Fruit fly (Drosophila melanogaster): ENCODE measurements around the gene CG6059.

The CG6059 gene

dm6 chr3R:27129580-27130385, 5.3 kb upstream of the CG6059 start:
- TF ChIP-seq sage (GFP tag; optimal IDR thresholded peaks at IDR 0.05) (peak; percentile 2), sv (GFP tag; optimal IDR thresholded peaks at IDR 0.05) (no peak), dl (GFP tag; optimal IDR thresholded peaks at IDR 0.05; ENCODE audit: insufficient read depth in 1 of 2, partially characterized antibody in 2 of 2) (no peak), GATAd (GFP tag; optimal IDR thresholded peaks at IDR 0.05) (no peak), Myc (optimal IDR thresholded peaks at IDR 0.05) (no peak), N (GFP tag; optimal IDR thresholded peaks at IDR 0.05) (no peak), Jra (GFP tag; optimal IDR thresholded peaks at IDR 0.05) (peak; percentile 66), Hnf4 (GFP tag; optimal IDR thresholded peaks at IDR 0.05) (peak; percentile 31), rgr (GFP tag; optimal IDR thresholded peaks at IDR 0.05) (peak; percentile 64), dsf (GFP tag; optimal IDR thresholded peaks at IDR 0.05; ENCODE audit: borderline replicate concordance) (no peak), Sp1 (GFP tag; optimal IDR thresholded peaks at IDR 0.05) (peak; percentile 60), CG32264 (GFP tag; optimal IDR thresholded peaks at IDR 0.05) (peak; percentile 16), tai (GFP tag; optimal IDR thresholded peaks at IDR 0.05) (no peak), dmrt93B (GFP tag; optimal IDR thresholded peaks at IDR 0.05) (peak; percentile 29), Hr83 (GFP tag; optimal IDR thresholded peaks at IDR 0.05; ENCODE audit: poor library complexity, severe bottlenecking) (peak; percentile 82), Abd-B (GFP tag; optimal IDR thresholded peaks at IDR 0.05) (no peak), fru (GFP tag; optimal IDR thresholded peaks at IDR 0.05) (peak; percentile 75), pan (optimal IDR thresholded peaks at IDR 0.05) (no peak), foxo (GFP tag; optimal IDR thresholded peaks at IDR 0.05) (peak in 1 of 2 experiments; percentile 75), h (GFP tag; optimal IDR thresholded peaks at IDR 0.05) (peak; percentile 79), woc (GFP tag; optimal IDR thresholded peaks at IDR 0.05) (peak; percentile 62), br (GFP tag; optimal IDR thresholded peaks at IDR 0.05) (peak; percentile 61), Vsx2 (GFP tag; optimal IDR thresholded peaks at IDR 0.05; ENCODE audit: partially characterized antibody) (peak; percentile 30), jim (GFP tag; optimal IDR thresholded peaks at IDR 0.05) (peak; percentile 82), ey (GFP tag; optimal IDR thresholded peaks at IDR 0.05) (peak; percentile 65), usp (GFP tag; optimal IDR thresholded peaks at IDR 0.05) (no peak), psq (GFP tag; optimal IDR thresholded peaks at IDR 0.05) (peak; percentile 73), OdsH (GFP tag; optimal IDR thresholded peaks at IDR 0.05) (peak; percentile 60), Rel (GFP tag; optimal IDR thresholded peaks at IDR 0.05) (peak; percentile 82), Rel (tag; optimal IDR thresholded peaks at IDR 0.05) (peak; percentile 62), HLH106 (tag; optimal IDR thresholded peaks at IDR 0.05) (peak; percentile 66), Dif (GFP tag; optimal IDR thresholded peaks at IDR 0.05; ENCODE audit: partially characterized antibody) (peak; percentile 23), Dfd (GFP tag; optimal IDR thresholded peaks at IDR 0.05) (no peak)

dm6 chr3R:27128723-27129122, 4.2 kb upstream of the CG6059 start:
- TF ChIP-seq h (GFP tag; optimal IDR thresholded peaks at IDR 0.05) (peak; percentile 17), Rel (GFP tag; optimal IDR thresholded peaks at IDR 0.05) (no peak), Rel (tag; optimal IDR thresholded peaks at IDR 0.05) (peak; percentile 25), tai (GFP tag; optimal IDR thresholded peaks at IDR 0.05) (no peak), Jra (GFP tag; optimal IDR thresholded peaks at IDR 0.05) (no peak), Dif (GFP tag; optimal IDR thresholded peaks at IDR 0.05; ENCODE audit: partially characterized antibody) (no peak), Hr83 (GFP tag; optimal IDR thresholded peaks at IDR 0.05; ENCODE audit: poor library complexity, severe bottlenecking) (no peak), GATAd (GFP tag; optimal IDR thresholded peaks at IDR 0.05) (no peak)

- TF ChIP-seq ey (GFP tag; optimal IDR thresholded peaks at IDR 0.05) (no peak), CrebA (GFP tag; optimal IDR thresholded peaks at IDR 0.05; ENCODE audit: borderline replicate concordance) (no peak), sv (GFP tag; optimal IDR thresholded peaks at IDR 0.05) (no peak), GATAd (GFP tag; optimal IDR thresholded peaks at IDR 0.05) (no peak), Jra (GFP tag; optimal IDR thresholded peaks at IDR 0.05) (no peak), h (GFP tag; optimal IDR thresholded peaks at IDR 0.05) (no peak), CG32264 (GFP tag; optimal IDR thresholded peaks at IDR 0.05) (no peak), psq (GFP tag; optimal IDR thresholded peaks at IDR 0.05) (no peak), Rel (GFP tag; optimal IDR thresholded peaks at IDR 0.05) (no peak), Rel (tag; optimal IDR thresholded peaks at IDR 0.05) (no peak), usp (GFP tag; optimal IDR thresholded peaks at IDR 0.05) (no peak), dl (GFP tag; optimal IDR thresholded peaks at IDR 0.05; ENCODE audit: insufficient read depth in 1 of 2, partially characterized antibody in 2 of 2) (no peak), OdsH (GFP tag; optimal IDR thresholded peaks at IDR 0.05) (no peak), Hr83 (GFP tag; optimal IDR thresholded peaks at IDR 0.05; ENCODE audit: poor library complexity, severe bottlenecking) (no peak), tai (GFP tag; optimal IDR thresholded peaks at IDR 0.05) (no peak), CG9705 (GFP tag; optimal IDR thresholded peaks at IDR 0.05) (no peak)
Observed at dm6 chr3R:27118346-27118745, 6.1 kb downstream of the CG6059 start, which contains the start of gene CG5882. Gene CG5882 (plus strand): TSS chr3R:27118646.

Data from whole organism, wandering third instar larva.